Fruit fly (Drosophila melanogaster) whole organism, embryonic: Measurements from ENCODE around the gene CG7650.

Source experiments
- Abd-B ChIP-seq: fragments of 200-800 bp; sonication (Bioruptor generic); optimal IDR thresholded peaks from 2 replicates; lab custom pipeline; 2018; ENCODE audit warnings: missing biosample characterization, mild to moderate bottlenecking, missing genetic modification characterization, moderate library complexity
- Atf6 ChIP-seq: fragments of 200-800 bp; sonication (Bioruptor generic); IDR thresholded peaks from 2 replicates; pipeline ENCODE4 v1.3.6; 2022; ENCODE audit warnings: missing biosample characterization, missing genetic modification characterization
- CG13624 ChIP-seq: fragments of 200-800 bp; sonication (Bioruptor generic); optimal IDR thresholded peaks from 2 replicates; lab custom pipeline; 2016; ENCODE audit warnings: missing biosample characterization, missing genetic modification characterization
- CG14050 ChIP-seq: fragments of 200-800 bp; sonication (Bioruptor generic); IDR thresholded peaks from 3 replicates; pipeline ENCODE4 v1.3.6; 2022; ENCODE audit warnings: missing biosample characterization, missing genetic modification characterization
- CG1529 ChIP-seq: fragments of 200-800 bp; sonication (Bioruptor generic); optimal IDR thresholded peaks from 3 replicates; lab custom pipeline; 2018; ENCODE audit warnings: missing biosample characterization, missing genetic modification characterization
- CG15601 ChIP-seq: fragments of 200-800 bp; sonication (Bioruptor generic); optimal IDR thresholded peaks from 3 replicates; lab custom pipeline; 2019; ENCODE audit warnings: missing biosample characterization, mild to moderate bottlenecking, missing genetic modification characterization, moderate library complexity
- CG17328 ChIP-seq: fragments of 200-800 bp; sonication (Bioruptor generic); IDR thresholded peaks from 2 replicates; pipeline ENCODE4 v1.3.6; 2022; ENCODE audit warnings: missing biosample characterization, missing genetic modification characterization
- CG17361 ChIP-seq: fragments of 200-800 bp; sonication (Bioruptor generic); IDR thresholded peaks from 3 replicates; pipeline ENCODE4 v1.3.6; 2022; ENCODE audit warnings: missing biosample characterization, missing genetic modification characterization
- CG34224 ChIP-seq: fragments of 200-800 bp; sonication (Bioruptor generic); IDR thresholded peaks from 3 replicates; pipeline ENCODE4 v1.3.6; 2022; ENCODE audit warnings: missing biosample characterization, missing genetic modification characterization; ENCODE audit not compliant: partially characterized antibody
- CG4424 ChIP-seq: fragments of 200-800 bp; sonication (Bioruptor generic); optimal IDR thresholded peaks from 3 replicates; lab custom pipeline; 2016; ENCODE audit warnings: missing biosample characterization, missing genetic modification characterization
- CG4730 ChIP-seq: fragments of 200-800 bp; sonication (Bioruptor generic); IDR thresholded peaks from 2 replicates; pipeline ENCODE4 v1.3.6; 2022; ENCODE audit warnings: missing biosample characterization, missing genetic modification characterization
- CG6254 ChIP-seq: fragments of 200-800 bp; sonication (Bioruptor generic); optimal IDR thresholded peaks from 3 replicates; lab custom pipeline; 2017; ENCODE audit warnings: mild to moderate bottlenecking, missing biosample characterization, missing genetic modification reagents, missing genetic modification characterization
- CG6854 ChIP-seq: fragments of 200-800 bp; sonication (Bioruptor generic); optimal IDR thresholded peaks from 3 replicates; lab custom pipeline; 2017; ENCODE audit warnings: missing biosample characterization, mild to moderate bottlenecking, missing genetic modification characterization
- CG7786 ChIP-seq: fragments of 200-800 bp; sonication (Bioruptor generic); optimal IDR thresholded peaks from 2 replicates; lab custom pipeline; 2016; ENCODE audit warnings: missing biosample characterization, missing genetic modification characterization
- CG8089 ChIP-seq: fragments of 200-800 bp; sonication (Bioruptor generic); optimal IDR thresholded peaks from 3 replicates; lab custom pipeline; 2016; ENCODE audit warnings: missing biosample characterization, missing genetic modification characterization
- Chrac-16 ChIP-seq: fragments of 200-800 bp; sonication (Bioruptor generic); optimal IDR thresholded peaks from 3 replicates; lab custom pipeline; 2016; ENCODE audit warnings: missing biosample characterization, missing genetic modification characterization
- D19A ChIP-seq: fragments of 200-800 bp; optimal IDR thresholded peaks from 3 replicates; lab custom pipeline; 2019; ENCODE audit warnings: missing biosample characterization, mild to moderate bottlenecking, missing genetic modification characterization, moderate library complexity
- Doc2 ChIP-seq: fragments of 200-800 bp; sonication (Bioruptor generic); IDR thresholded peaks from 2 replicates; pipeline ENCODE4 v1.3.6; 2022; ENCODE audit warnings: missing biosample characterization, missing genetic modification characterization
- Dp ChIP-seq: fragments of 200-800 bp; sonication (Bioruptor generic); optimal IDR thresholded peaks from 2 replicates; lab custom pipeline; 2018; ENCODE audit warnings: missing biosample characterization, mild to moderate bottlenecking, missing genetic modification characterization, moderate library complexity
- Drgx ChIP-seq: fragments of 200-800 bp; sonication (Bioruptor generic); IDR thresholded peaks from 2 replicates; pipeline ENCODE4 v1.3.6; 2022; ENCODE audit warnings: missing biosample characterization, missing genetic modification characterization
- Ets97D ChIP-seq: fragments of 200-800 bp; sonication (Bioruptor generic); optimal IDR thresholded peaks from 3 replicates; lab custom pipeline; 2016; ENCODE audit warnings: missing biosample characterization, missing genetic modification characterization
- Mrtf ChIP-seq: fragments of 200-800 bp; sonication (Bioruptor generic); IDR thresholded peaks from 3 replicates; pipeline ENCODE4 v1.3.6; 2022; ENCODE audit warnings: missing biosample characterization, missing genetic modification characterization
- Nf-YC ChIP-seq: fragments of 200-800 bp; optimal IDR thresholded peaks from 3 replicates; lab custom pipeline; 2019; ENCODE audit warnings: missing biosample characterization, mild to moderate bottlenecking, missing genetic modification characterization, moderate library complexity
- Opbp ChIP-seq: fragments of 200-800 bp; sonication (Bioruptor generic); IDR thresholded peaks from 3 replicates; pipeline ENCODE4 v1.3.6; 2022; ENCODE audit warnings: missing biosample characterization, missing genetic modification characterization; ENCODE audit not compliant: partially characterized antibody
- Trl ChIP-seq, 3 experiments: fragments of >200 bp in 2 of 3; fragments of 200-800 bp in 1 of 3; sonication (Bioruptor generic) in 1 of 3; optimal IDR thresholded peaks; 2 replicates in 1 of 3; 3 replicates in 2 of 3; lab custom pipeline; 2016 to 2017; ENCODE audit warnings: missing biosample characterization in 1 of 3, missing genetic modification characterization in 1 of 3
- ash1 ChIP-seq: fragments of 200-800 bp; sonication (Bioruptor generic); optimal IDR thresholded peaks from 2 replicates; lab custom pipeline; 2018; ENCODE audit warnings: missing biosample characterization, mild to moderate bottlenecking, missing genetic modification characterization
- bowl ChIP-seq: fragments of 200-800 bp; sonication (Bioruptor generic); IDR thresholded peaks from 2 replicates; pipeline ENCODE4 v1.3.6; 2022; ENCODE audit warnings: missing biosample characterization, missing genetic modification characterization
- chif ChIP-seq, 2 experiments: fragments of 200-800 bp; sonication (Bioruptor generic); optimal IDR thresholded peaks; 3 replicates each; lab custom pipeline; 2016; ENCODE audit warnings: missing biosample characterization in 2 of 2, missing genetic modification characterization in 2 of 2
- dan ChIP-seq: fragments of 200-800 bp; sonication (Bioruptor generic); IDR thresholded peaks from 2 replicates; pipeline ENCODE4 v1.3.6; 2022; ENCODE audit warnings: missing biosample characterization, missing genetic modification characterization
- ewg ChIP-seq: fragments of 200-800 bp; sonication (Bioruptor generic); optimal IDR thresholded peaks from 3 replicates; lab custom pipeline; 2017; ENCODE audit warnings: mild to moderate bottlenecking, missing biosample characterization, missing genetic modification reagents, missing genetic modification characterization
- exex ChIP-seq: fragments of 200-800 bp; sonication (Bioruptor generic); optimal IDR thresholded peaks from 4 replicates; lab custom pipeline; 2018; ENCODE audit warnings: missing biosample characterization, mild to moderate bottlenecking, missing genetic modification characterization, moderate library complexity
- gsb ChIP-seq: fragments of 200-800 bp; sonication (Bioruptor generic); IDR thresholded peaks from 2 replicates; pipeline ENCODE4 v1.3.6; 2022; ENCODE audit warnings: missing biosample characterization, missing genetic modification characterization
- lola ChIP-seq, 3 experiments: fragments of >200 bp in 2 of 3; fragments of 200-800 bp in 1 of 3; sonication (Bioruptor generic) in 1 of 3; optimal IDR thresholded peaks; 2 replicates each; lab custom pipeline; 2017 to 2019; ENCODE audit warnings: missing biosample characterization in 3 of 3, missing genetic modification characterization in 3 of 3, mild to moderate bottlenecking in 1 of 3, moderate library complexity in 1 of 3
- oc ChIP-seq: fragments of 200-800 bp; sonication (Bioruptor generic); optimal IDR thresholded peaks from 2 replicates; lab custom pipeline; 2018; ENCODE audit warnings: missing biosample characterization, mild to moderate bottlenecking, missing genetic modification characterization, moderate library complexity
- otp ChIP-seq: fragments of 200-800 bp; sonication (Bioruptor generic); IDR thresholded peaks from 3 replicates; pipeline ENCODE4, ENCODE4 v1.3.6; 2022; ENCODE audit warnings: missing biosample characterization, missing genetic modification characterization
- peb ChIP-seq: fragments of 200-800 bp; sonication (Bioruptor generic); IDR thresholded peaks from 2 replicates; pipeline ENCODE4 v1.3.6; 2022; ENCODE audit warnings: missing biosample characterization, missing genetic modification characterization
- prd ChIP-seq, 3 experiments: fragments of >200 bp in 2 of 3; fragments of 200-800 bp in 1 of 3; sonication (Bioruptor generic) in 1 of 3; optimal IDR thresholded peaks in 2 of 3; IDR thresholded peaks in 1 of 3; 2 replicates in 2 of 3; 3 replicates in 1 of 3; pipeline versions ENCODE4 v1.3.6 to Lab custom; 2017 to 2022; ENCODE audit warnings: missing biosample characterization in 1 of 3, missing genetic modification characterization in 1 of 3
- pros ChIP-seq: fragments of 200-800 bp; sonication (Bioruptor generic); optimal IDR thresholded peaks from 3 replicates; lab custom pipeline; 2019; ENCODE audit warnings: missing biosample characterization, mild to moderate bottlenecking, missing genetic modification characterization, moderate library complexity
- ro ChIP-seq: fragments of 200-800 bp; sonication (Bioruptor generic); IDR thresholded peaks from 2 replicates; pipeline ENCODE4 v1.3.6; 2022; ENCODE audit warnings: missing biosample characterization, missing genetic modification characterization
- seq ChIP-seq: fragments of 200-800 bp; sonication (Bioruptor generic); IDR thresholded peaks from 2 replicates; pipeline ENCODE4 v1.3.6; 2022; ENCODE audit warnings: missing biosample characterization, missing genetic modification characterization
- shn ChIP-seq: fragments of 200-800 bp; sonication (Bioruptor generic); optimal IDR thresholded peaks from 3 replicates; lab custom pipeline; 2016; ENCODE audit warnings: missing biosample characterization, missing genetic modification characterization
- sob ChIP-seq: fragments of 200-800 bp; sonication (Bioruptor generic); IDR thresholded peaks from 2 replicates; pipeline ENCODE4 v1.3.6; 2022; ENCODE audit warnings: missing biosample characterization, missing genetic modification characterization
- tap ChIP-seq: fragments of 200-800 bp; optimal IDR thresholded peaks from 3 replicates; lab custom pipeline; 2019; ENCODE audit warnings: missing biosample characterization, mild to moderate bottlenecking, missing genetic modification characterization, moderate library complexity
- tio ChIP-seq: fragments of 200-800 bp; sonication (Bioruptor generic); optimal IDR thresholded peaks from 2 replicates; lab custom pipeline; 2017; ENCODE audit warnings: missing biosample characterization, missing genetic modification characterization, inconsistent platforms
- vfl ChIP-seq: fragments of 200-800 bp; sonication (Bioruptor generic); optimal IDR thresholded peaks from 2 replicates; lab custom pipeline; 2016; ENCODE audit warnings: missing biosample characterization, missing genetic modification characterization
- vnd ChIP-seq: fragments of 200-800 bp; sonication (Bioruptor generic); IDR thresholded peaks from 3 replicates; pipeline ENCODE4 v1.3.6; 2022; ENCODE audit warnings: missing biosample characterization, missing genetic modification characterization; ENCODE audit not compliant: partially characterized antibody
- zen ChIP-seq: fragments of 200-800 bp; sonication (Bioruptor generic); optimal IDR thresholded peaks from 3 replicates; lab custom pipeline; 2018; ENCODE audit warnings: missing biosample characterization, mild to moderate bottlenecking, missing genetic modification characterization, moderate library complexity

The CG7650 gene

DNA sequence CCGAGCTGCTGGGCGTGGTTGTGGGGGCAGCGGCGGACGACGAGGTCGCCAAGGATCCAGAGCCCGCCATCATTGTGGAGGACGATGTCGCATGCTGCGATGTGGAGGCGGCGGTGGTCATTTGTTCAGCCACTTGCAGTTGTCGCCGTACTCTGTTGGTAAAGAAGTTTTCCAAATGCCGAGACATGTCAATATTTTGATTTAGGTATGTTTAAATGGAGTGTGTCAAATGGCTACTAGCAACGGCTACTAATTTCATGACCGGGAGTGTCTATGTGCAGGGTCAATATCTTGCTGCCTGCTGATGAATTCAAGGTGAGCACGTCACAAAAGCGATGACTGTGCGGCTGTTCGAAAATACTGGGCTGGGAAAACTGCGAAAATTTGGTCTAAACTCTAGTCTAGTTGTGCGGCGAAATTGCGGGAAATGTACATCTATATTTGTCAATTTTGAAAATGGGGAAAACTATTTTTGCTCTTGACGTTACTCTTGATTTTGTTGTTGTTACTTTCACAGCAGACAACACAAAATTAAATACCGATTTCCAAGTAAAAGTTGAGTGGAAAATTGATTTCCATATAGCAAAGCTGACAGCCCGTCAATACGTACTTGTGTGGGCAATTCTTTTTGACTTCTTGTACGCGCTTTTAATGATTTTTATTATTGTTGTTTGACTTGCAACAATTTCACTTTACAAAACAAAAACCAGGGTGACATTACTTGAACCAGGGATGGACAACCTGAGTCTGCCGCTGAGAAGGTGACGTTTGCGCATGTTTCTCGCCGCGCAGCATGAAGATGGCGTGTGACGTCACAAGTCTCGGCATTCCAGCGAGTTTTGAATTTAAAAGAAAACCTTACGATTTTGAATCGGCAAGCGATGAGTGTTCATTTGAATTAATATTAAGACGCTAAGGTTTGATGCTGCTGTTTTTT lies 22.5 kb downstream of the CG7650 start, which contains the start of gene CG7656 (continued):
- TF ChIP-seq CG13624 (GFP tag; lab: Kevin White, UChicago) (peak; percentile 74), CG6254 (GFP tag; lab: Kevin White, UChicago) (no peak), CG6854 (GFP tag; lab: Kevin White, UChicago) (peak; percentile 10), CG4730 (GFP tag; lab: Robert Waterston, UW) (peak; percentile 14; the same call in 1 of the 2 replicates), Opbp (GFP tag; lab: Robert Waterston, UW) (no peak), prd (optimal IDR thresholded peaks at IDR 0.05; lab: Kevin White, UChicago) (no peak), prd (GFP tag; IDR thresholded peaks at IDR 0.05; lab: Robert Waterston, UW) (peak; percentile 82), tio (GFP tag; lab: Kevin White, UChicago) (no peak), sob (GFP tag; lab: Robert Waterston, UW) (peak; percentile 75), vfl (GFP tag; lab: Kevin White, UChicago) (peak; percentile 71), CG8089 (peak; percentile 59), CG7786 (peak; percentile 75), Abd-B (GFP tag; lab: Kevin White, UChicago) (peak; percentile 7), Drgx (peak; percentile 62), gsb (GFP tag; lab: Robert Waterston, UW) (peak; percentile 32; the same call in 1 of the 2 replicates), CG34224 (no peak), CG17328 (GFP tag; lab: Robert Waterston, UW) (peak; percentile 57), lola (GFP tag; optimal IDR thresholded peaks at IDR 0.05; lab: Kevin White, UChicago) (no peak), peb (no peak), Ets97D (GFP tag; lab: Kevin White, UChicago) (peak; percentile 60), D19A (tag; lab: Kevin White, UChicago) (no peak), zen (tag; lab: Kevin White, UChicago) (peak; percentile 37), vnd (no peak), CG14050 (GFP tag; lab: Robert Waterston, UW) (peak; percentile 25; the same call in 2 of the 3 replicates), CG17361 (GFP tag; lab: Robert Waterston, UW) (no peak), CG4424 (GFP tag; lab: Kevin White, UChicago) (peak; percentile 68), pros (no peak), Nf-YC (no peak), oc (no peak), Doc2 (no peak), chif (GFP tag; optimal IDR thresholded peaks at IDR 0.05; lab: Kevin White, UChicago) (peak in 1 of 2 experiments; percentile 80), exex (tag; lab: Kevin White, UChicago) (no peak), shn (GFP tag; lab: Kevin White, UChicago) (peak; percentile 75), Dp (GFP tag; lab: Kevin White, UChicago) (peak; percentile 39), ro (GFP tag; lab: Robert Waterston, UW) (no peak), otp (GFP tag; lab: Robert Waterston, UW) (peak; percentile 78), CG15601 (no peak), seq (GFP tag; lab: Robert Waterston, UW) (peak; percentile 53; the same call in 1 of the 2 replicates), bowl (peak; percentile 39; the same call in 1 of the 2 replicates), Mrtf (GFP tag; lab: Robert Waterston, UW) (peak; percentile 54; the same call in 2 of the 3 replicates), dan (no peak), Trl (optimal IDR thresholded peaks at IDR 0.05; lab: Kevin White, UChicago) (peak in 1 of 2 experiments; percentile 57), Trl (GFP tag; optimal IDR thresholded peaks at IDR 0.05; lab: Kevin White, UChicago) (peak; percentile 93), tap (tag; lab: Kevin White, UChicago) (no peak), Chrac-16 (peak; percentile 79), Atf6 (GFP tag; lab: Robert Waterston, UW) (peak; percentile 37; the same call in 1 of the 2 replicates), ash1 (GFP tag; lab: Kevin White, UChicago) (peak; percentile 44), CG1529 (no peak), ewg (GFP tag; lab: Kevin White, UChicago) (peak; percentile 95)
